Fruit fly (Drosophila melanogaster): ENCODE measurements around the gene Papst2.

Gene Papst2

dm6 chr3L:17055467-17055877 is 12.9 kb downstream of the Papst2 start, which contains the start of gene CG7724 (continued):
- TF ChIP-seq CG12744 (GFP tag; optimal IDR thresholded peaks at IDR 0.05): no peak
- no peak for TF ChIP-seq CG9727 (GFP tag; optimal IDR thresholded peaks at IDR 0.05)
- no peak for TF ChIP-seq ftz-f1 (GFP tag; optimal IDR thresholded peaks at IDR 0.05)
- TF ChIP-seq crol (GFP tag; IDR thresholded peaks at IDR 0.05): no peak
- TF ChIP-seq maf-S (GFP tag; optimal IDR thresholded peaks at IDR 0.05): no peak
- peak; percentile 95 for TF ChIP-seq HLH4C (GFP tag; IDR thresholded peaks at IDR 0.05; ENCODE audit: partially characterized antibody)
- no peak for TF ChIP-seq CG10462 (GFP tag; optimal IDR thresholded peaks at IDR 0.05)
- TF ChIP-seq Fer3 (tag; optimal IDR thresholded peaks at IDR 0.05): no peak
- no peak for TF ChIP-seq CG16863 (GFP tag; optimal IDR thresholded peaks at IDR 0.05)
- no peak for TF ChIP-seq klu (GFP tag; IDR thresholded peaks at IDR 0.05)
- TF ChIP-seq Neu2 (GFP tag; optimal IDR thresholded peaks at IDR 0.05; ENCODE audit: borderline replicate concordance): no peak
- TF ChIP-seq fd3F (GFP tag; optimal IDR thresholded peaks at IDR 0.05): no peak
- TF ChIP-seq fd64A (GFP tag; optimal IDR thresholded peaks at IDR 0.05): no peak
- TF ChIP-seq Sox102F (GFP tag; optimal IDR thresholded peaks at IDR 0.05): no peak
- TF ChIP-seq Blimp-1 (GFP tag; optimal IDR thresholded peaks at IDR 0.05): no peak
- no peak for TF ChIP-seq HLH3B (GFP tag; IDR thresholded peaks at IDR 0.05)
- TF ChIP-seq CG17328 (GFP tag; IDR thresholded peaks at IDR 0.05): no peak
- TF ChIP-seq Hey (tag; optimal IDR thresholded peaks at IDR 0.05): no peak
- TF ChIP-seq bbx (GFP tag; IDR thresholded peaks at IDR 0.05; ENCODE audit: partially characterized antibody): peak; percentile 88
- no peak for TF ChIP-seq dpn (GFP tag; optimal IDR thresholded peaks at IDR 0.05)
- TF ChIP-seq CG11723 (GFP tag; optimal IDR thresholded peaks at IDR 0.05): no peak
- TF ChIP-seq BEAF-32 (GFP tag; optimal IDR thresholded peaks at IDR 0.05): peak; percentile 46
- no peak for TF ChIP-seq ara (GFP tag; IDR thresholded peaks at IDR 0.05)
- TF ChIP-seq tap (tag; optimal IDR thresholded peaks at IDR 0.05): no peak
- TF ChIP-seq CG3163 (GFP tag; optimal IDR thresholded peaks at IDR 0.05): no peak
- no peak for TF ChIP-seq CG3847 (GFP tag; IDR thresholded peaks at IDR 0.05)
- TF ChIP-seq Oaz (GFP tag; IDR thresholded peaks at IDR 0.05): no peak
- no peak for TF ChIP-seq chm (GFP tag; IDR thresholded peaks at IDR 0.05)
- TF ChIP-seq CG13624 (GFP tag; optimal IDR thresholded peaks at IDR 0.05): no peak
- no peak for TF ChIP-seq run (tag; optimal IDR thresholded peaks at IDR 0.05)
- no peak for TF ChIP-seq CG3281 (GFP tag; optimal IDR thresholded peaks at IDR 0.05)
- TF ChIP-seq CHES-1-like (GFP tag; optimal IDR thresholded peaks at IDR 0.05): no peak
- TF ChIP-seq CG2889 (GFP tag; IDR thresholded peaks at IDR 0.05): no peak
- no peak for TF ChIP-seq NFAT (GFP tag; IDR thresholded peaks at IDR 0.05)
- TF ChIP-seq CG7271 (tag; optimal IDR thresholded peaks at IDR 0.05): no peak
- TF ChIP-seq sens (GFP tag): peak; percentile 51
- TF ChIP-seq CG4820 (GFP tag; optimal IDR thresholded peaks at IDR 0.05): no peak
- TF ChIP-seq tgo (GFP tag; IDR thresholded peaks at IDR 0.05): no peak
- TF ChIP-seq pho (GFP tag; optimal IDR thresholded peaks at IDR 0.05): no peak
- TF ChIP-seq PHDP (tag; optimal IDR thresholded peaks at IDR 0.05): peak; percentile 39
- no peak for TF ChIP-seq CG32767 (GFP tag; IDR thresholded peaks at IDR 0.05)
- TF ChIP-seq CG8290 (GFP tag; optimal IDR thresholded peaks at IDR 0.05): no peak
- TF ChIP-seq CG8290 (tag; optimal IDR thresholded peaks at IDR 0.05): peak in 1 of 2 experiments; percentile 27
- no peak for TF ChIP-seq az2 (GFP tag; optimal IDR thresholded peaks at IDR 0.05)
- no peak for TF ChIP-seq sisA (GFP tag; IDR thresholded peaks at IDR 0.05)
- peak; percentile 92 for TF ChIP-seq nerfin-2 (GFP tag; IDR thresholded peaks at IDR 0.05; ENCODE audit: partially characterized antibody)
- TF ChIP-seq Mrtf (GFP tag; IDR thresholded peaks at IDR 0.05): no peak
- no peak for TF ChIP-seq Hr39 (optimal IDR thresholded peaks at IDR 0.05)
- TF ChIP-seq CG8388 (GFP tag; optimal IDR thresholded peaks at IDR 0.05): no peak
- no peak for TF ChIP-seq D19A (tag; optimal IDR thresholded peaks at IDR 0.05)
- no peak for TF ChIP-seq CG4424 (GFP tag; optimal IDR thresholded peaks at IDR 0.05)
- no peak for TF ChIP-seq CG4854 (GFP tag; optimal IDR thresholded peaks at IDR 0.05)
- TF ChIP-seq CG10366 (GFP tag; IDR thresholded peaks at IDR 0.05): no peak
- TF ChIP-seq CG7786 (GFP tag; optimal IDR thresholded peaks at IDR 0.05): no peak

Measured in whole organism, embryonic.